Worm (Caenorhabditis elegans) whole organism, late embryonic: ENCODE data around the gene gst-8.
"Not testable (repeated sequence)": the region's sequence is repeated elsewhere in the genome, so short reads cannot be mapped to it uniquely, and the experiment has no call there.

Source experiments
- F13H6.1 ChIP-seq: sonication (generic microtip); optimal IDR thresholded peaks from 2 replicates; lab custom pipeline; 2016; ENCODE audit warnings: missing genetic modification characterization, missing compliant biosample characterization
- ceh-30 ChIP-seq: fragments of 150-350 bp; optimal IDR thresholded peaks from 2 replicates; lab custom pipeline; 2014; ENCODE audit warnings: missing biosample characterization, missing genetic modification characterization
- ceh-31 ChIP-seq: sonication (generic microtip); optimal IDR thresholded peaks from 2 replicates; lab custom pipeline; 2016; ENCODE audit warnings: missing genetic modification characterization, missing compliant biosample characterization
- elt-2 ChIP-seq: sonication (generic microtip); optimal IDR thresholded peaks from 2 replicates; lab custom pipeline; 2016; ENCODE audit warnings: missing genetic modification reagents, missing genetic modification characterization, missing compliant biosample characterization
- fkh-10 ChIP-seq: fragments of 150-350 bp; optimal IDR thresholded peaks from 2 replicates; lab custom pipeline; 2014; ENCODE audit warnings: missing biosample characterization, missing genetic modification reagents, missing genetic modification characterization
- hlh-13 ChIP-seq: fragments of 200-800 bp; sonication (Bioruptor generic); optimal IDR thresholded peaks from 2 replicates; lab custom pipeline; 2018; ENCODE audit warnings: mild to moderate bottlenecking, missing genetic modification characterization, missing compliant biosample characterization
- pha-2 ChIP-seq: sonication (generic microtip); optimal IDR thresholded peaks from 2 replicates; lab custom pipeline; 2017; ENCODE audit warnings: mild to moderate bottlenecking, missing genetic modification characterization, missing compliant biosample characterization

DNA sequence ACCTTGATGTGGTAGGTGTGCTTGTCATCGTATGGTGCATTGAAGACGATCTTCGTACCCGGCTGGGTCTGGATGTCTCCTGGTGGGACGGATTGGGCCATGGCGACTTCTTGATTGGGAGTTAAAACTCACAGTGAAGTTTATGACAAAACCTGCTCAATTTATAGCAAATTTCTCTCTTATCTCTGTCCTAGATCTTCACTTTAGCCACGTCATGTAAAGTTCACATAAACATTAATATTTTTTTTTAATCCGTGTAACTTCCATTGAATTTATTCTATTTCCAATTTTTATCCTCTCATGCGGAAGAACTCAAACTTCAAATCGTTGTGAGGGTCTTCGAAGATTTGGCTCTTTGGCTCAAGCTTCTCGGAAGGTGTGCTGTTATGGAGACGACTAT lies 33.0 kb downstream of the gst-8 start, which contains the start of gene msp-31:
- not testable (repeated sequence) for TF ChIP-seq ceh-31 (tag; lab: Kevin White, UChicago); pha-2 (tag; lab: Kevin White, UChicago); hlh-13 (GFP tag; lab: Kevin White, UChicago); ceh-30 (tag; lab: Kevin White, UChicago); fkh-10; F13H6.1 (tag; lab: Kevin White, UChicago); elt-2 (tag; lab: Kevin White, UChicago)
